Worm (Caenorhabditis elegans) whole organism, L1 larva: ENCODE data around the gene clec-73.

ENCODE experiments used
- aha-1 ChIP-seq: fragments of 150-350 bp; optimal IDR thresholded peaks from 2 replicates; lab custom pipeline; 2014; ENCODE audit warnings: missing biosample characterization, missing genetic modification characterization
- lin-14 ChIP-seq: fragments of 200-800 bp; sonication (Bioruptor generic); optimal IDR thresholded peaks from 2 replicates; lab custom pipeline; 2018; ENCODE audit warnings: mild to moderate bottlenecking, missing genetic modification characterization, moderate library complexity, missing compliant biosample characterization
- nhr-11 ChIP-seq: fragments of 150-350 bp; optimal IDR thresholded peaks from 2 replicates; lab custom pipeline; 2014; ENCODE audit warnings: missing biosample characterization, missing genetic modification characterization
- nhr-12 ChIP-seq: sonication (generic microtip); optimal IDR thresholded peaks from 2 replicates; lab custom pipeline; 2017; ENCODE audit warnings: missing biosample characterization, missing genetic modification characterization
- nhr-76 ChIP-seq: sonication (generic microtip); optimal IDR thresholded peaks from 2 replicates; lab custom pipeline; 2017; ENCODE audit warnings: missing biosample characterization, missing genetic modification characterization
- nhr-90 ChIP-seq: sonication (generic microtip); optimal IDR thresholded peaks from 2 replicates; lab custom pipeline; 2016; ENCODE audit warnings: mild to moderate bottlenecking, missing genetic modification characterization, missing compliant biosample characterization; ENCODE audit not compliant: poor library complexity
- skn-1 ChIP-seq: fragments of 150-350 bp; optimal IDR thresholded peaks from 2 replicates; lab custom pipeline; 2014; ENCODE audit warnings: missing biosample characterization, missing genetic modification characterization
- tbx-2 ChIP-seq: sonication (generic microtip); optimal IDR thresholded peaks from 2 replicates; lab custom pipeline; 2016; ENCODE audit warnings: missing genetic modification characterization, missing compliant biosample characterization
- unc-130 ChIP-seq: fragments of 150-350 bp; optimal IDR thresholded peaks from 2 replicates; lab custom pipeline; 2017; ENCODE audit warnings: missing biosample characterization, missing genetic modification characterization, inconsistent platforms
- unc-98 ChIP-seq: fragments of 200-800 bp; sonication (Bioruptor generic); IDR thresholded peaks from 2 replicates; pipeline ENCODE4 v1.3.6; 2022; ENCODE audit warnings: missing genetic modification characterization, missing compliant biosample characterization
- ztf-4 ChIP-seq: fragments of 150-350 bp; optimal IDR thresholded peaks from 2 replicates; lab custom pipeline; 2014; ENCODE audit warnings: missing biosample characterization, missing genetic modification characterization

DNA sequence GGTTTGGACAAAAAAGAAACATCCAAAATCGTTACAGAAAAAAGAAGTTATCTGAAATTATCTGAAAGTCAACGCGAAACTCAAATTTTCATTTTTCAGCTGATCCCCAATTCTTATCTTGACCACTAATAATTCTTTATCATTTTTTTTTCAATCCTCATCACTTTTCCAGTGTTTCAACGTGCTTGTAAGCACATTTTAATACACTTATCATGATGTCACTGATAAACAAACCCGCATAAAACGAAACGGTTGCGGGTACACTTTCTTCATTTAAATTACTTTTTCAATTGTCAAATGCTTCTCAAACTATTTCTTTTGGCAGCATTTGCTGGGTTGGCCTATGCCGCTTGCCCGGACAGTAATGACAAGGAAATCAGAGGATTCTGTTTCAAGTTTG is 34.1 kb downstream of the clec-73 start, which contains the start of gene clec-67:
- TF ChIP-seq nhr-11 (tag; lab: Kevin White, UChicago) (no peak), aha-1 (tag; lab: Kevin White, UChicago) (no peak), nhr-76 (tag; lab: Kevin White, UChicago) (no peak), ztf-4 (tag; lab: Kevin White, UChicago) (no peak), nhr-12 (tag; lab: Kevin White, UChicago) (no peak), unc-98 (GFP tag; lab: Robert Waterston, UW) (no peak), skn-1 (tag; lab: Kevin White, UChicago) (no peak), tbx-2 (tag; lab: Kevin White, UChicago) (no peak), unc-130 (no peak), nhr-90 (tag; lab: Kevin White, UChicago) (no peak), lin-14 (GFP tag; lab: Kevin White, UChicago) (no peak)
